Worm (Caenorhabditis elegans): ENCODE data around the gene rcs-1.

DNA sequence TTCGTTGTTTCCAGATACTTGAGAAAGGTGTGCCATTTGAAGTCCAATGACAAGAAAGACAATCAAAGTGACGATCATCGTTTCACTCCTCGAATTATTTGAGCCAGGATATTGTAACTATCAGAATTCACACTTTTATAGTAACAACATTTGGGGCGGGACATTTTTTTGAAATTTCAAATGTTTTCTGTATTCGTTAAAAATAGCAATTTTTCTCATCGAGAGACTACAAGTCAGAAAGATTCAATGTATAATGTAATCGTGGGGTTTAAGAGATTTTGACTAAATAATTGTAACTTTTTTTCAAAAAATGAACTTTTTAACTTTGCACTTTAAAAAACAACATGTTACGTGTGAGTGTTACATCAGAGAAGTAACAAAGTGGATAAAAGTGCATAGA lies 38.2 kb upstream of the rcs-1 start, which contains the start of gene ins-9:
- TF ChIP-seq ztf-11 (tag; optimal IDR thresholded peaks at IDR 0.05) (no peak), ama-1 (optimal IDR thresholded peaks at IDR 0.05) (no peak), lsy-2 (tag; optimal IDR thresholded peaks at IDR 0.05) (no peak), nhr-11 (tag; optimal IDR thresholded peaks at IDR 0.05) (no peak)
